Fruit fly (Drosophila melanogaster) whole organism, embryonic: ENCODE data around the gene Atg8b.
A peak's percentile ranks its signal among the peaks of the same experiment; 100 is the strongest.

ENCODE experiments used
- Abd-B ChIP-seq: fragments of 200-800 bp; sonication (Bioruptor generic); optimal IDR thresholded peaks from 2 replicates; lab custom pipeline; 2018; ENCODE audit warnings: missing biosample characterization, mild to moderate bottlenecking, missing genetic modification characterization, moderate library complexity
- CG1024 ChIP-seq: fragments of 200-800 bp; sonication (Bioruptor generic); IDR thresholded peaks from 2 replicates; pipeline ENCODE4 v1.3.6; 2022; ENCODE audit warnings: missing biosample characterization, missing genetic modification characterization
- CG10979 ChIP-seq: fragments of 200-800 bp; sonication (Bioruptor generic); optimal IDR thresholded peaks from 2 replicates; lab custom pipeline; 2018; ENCODE audit warnings: missing biosample characterization, mild to moderate bottlenecking, missing genetic modification characterization, moderate library complexity
- CG11695 ChIP-seq: fragments of 200-800 bp; sonication (Bioruptor generic); IDR thresholded peaks from 3 replicates; pipeline ENCODE4 v1.3.6; 2022; ENCODE audit warnings: missing biosample characterization, missing genetic modification characterization
- CG11723 ChIP-seq: fragments of 200-800 bp; sonication (Bioruptor generic); optimal IDR thresholded peaks from 2 replicates; lab custom pipeline; 2017; ENCODE audit warnings: missing biosample characterization, mild to moderate bottlenecking, missing genetic modification characterization
- CG1233 ChIP-seq: fragments of 200-800 bp; sonication (Bioruptor generic); optimal IDR thresholded peaks from 4 replicates; lab custom pipeline; 2018; ENCODE audit warnings: missing biosample characterization, mild to moderate bottlenecking, missing genetic modification characterization
- CG12942 ChIP-seq: fragments of 200-800 bp; sonication (Bioruptor generic); optimal IDR thresholded peaks from 3 replicates; lab custom pipeline; 2016; ENCODE audit warnings: missing biosample characterization, missing genetic modification characterization
- CG13123 ChIP-seq: fragments of 200-800 bp; sonication (Bioruptor generic); optimal IDR thresholded peaks from 2 replicates; lab custom pipeline; 2016; ENCODE audit warnings: missing biosample characterization, missing genetic modification characterization
- CG14050 ChIP-seq: fragments of 200-800 bp; sonication (Bioruptor generic); IDR thresholded peaks from 3 replicates; pipeline ENCODE4 v1.3.6; 2022; ENCODE audit warnings: missing biosample characterization, missing genetic modification characterization
- CG1603 ChIP-seq: fragments of 200-800 bp; sonication (Bioruptor generic); optimal IDR thresholded peaks from 2 replicates; lab custom pipeline; 2019; ENCODE audit warnings: missing biosample characterization, mild to moderate bottlenecking, missing genetic modification characterization, moderate library complexity
- CG17359 ChIP-seq: fragments of 200-800 bp; sonication (Bioruptor generic); optimal IDR thresholded peaks from 3 replicates; lab custom pipeline; 2018; ENCODE audit warnings: missing biosample characterization, mild to moderate bottlenecking, missing genetic modification characterization, moderate library complexity
- CG17385 ChIP-seq: fragments of 200-800 bp; sonication (Bioruptor generic); optimal IDR thresholded peaks from 3 replicates; lab custom pipeline; 2018; ENCODE audit warnings: missing biosample characterization, mild to moderate bottlenecking, missing genetic modification characterization
- CG1792 ChIP-seq: fragments of 200-800 bp; sonication (Bioruptor generic); optimal IDR thresholded peaks from 2 replicates; lab custom pipeline; 2016; ENCODE audit warnings: missing biosample characterization, missing genetic modification characterization
- CG18619 ChIP-seq: fragments of 200-800 bp; sonication (Bioruptor generic); optimal IDR thresholded peaks from 3 replicates; lab custom pipeline; 2017; ENCODE audit warnings: missing biosample characterization, mild to moderate bottlenecking, missing genetic modification characterization
- CG2120 ChIP-seq: fragments of 200-800 bp; sonication (Bioruptor generic); optimal IDR thresholded peaks from 3 replicates; lab custom pipeline; 2016; ENCODE audit warnings: missing biosample characterization, missing genetic modification characterization
- CG31224 ChIP-seq: fragments of 200-800 bp; sonication (Bioruptor generic); IDR thresholded peaks from 2 replicates; pipeline ENCODE4 v1.3.6; 2022; ENCODE audit warnings: missing biosample characterization, missing genetic modification characterization
- CG3995 ChIP-seq: fragments of 200-800 bp; sonication (Bioruptor generic); optimal IDR thresholded peaks from 3 replicates; lab custom pipeline; 2016; ENCODE audit warnings: missing biosample characterization, missing genetic modification characterization
- CG4424 ChIP-seq: fragments of 200-800 bp; sonication (Bioruptor generic); optimal IDR thresholded peaks from 3 replicates; lab custom pipeline; 2016; ENCODE audit warnings: missing biosample characterization, missing genetic modification characterization
- CG4820 ChIP-seq: fragments of 200-800 bp; sonication (Bioruptor generic); optimal IDR thresholded peaks from 3 replicates; lab custom pipeline; 2016; ENCODE audit warnings: missing biosample characterization, missing genetic modification characterization
- CG9876 ChIP-seq: fragments of 200-800 bp; sonication (Bioruptor generic); optimal IDR thresholded peaks from 2 replicates; lab custom pipeline; 2016; ENCODE audit warnings: missing biosample characterization, missing genetic modification characterization
- CTCF ChIP-seq: fragments of 200-800 bp; sonication (Bioruptor generic); optimal IDR thresholded peaks from 2 replicates; lab custom pipeline; 2017; ENCODE audit warnings: missing biosample characterization, mild to moderate bottlenecking, missing genetic modification characterization, moderate library complexity
- Chrac-16 ChIP-seq: fragments of 200-800 bp; sonication (Bioruptor generic); optimal IDR thresholded peaks from 3 replicates; lab custom pipeline; 2016; ENCODE audit warnings: missing biosample characterization, missing genetic modification characterization
- CkIIα-i1 ChIP-seq: fragments of 200-800 bp; sonication (Bioruptor generic); IDR thresholded peaks from 2 replicates; pipeline ENCODE4 v1.3.6; 2022; ENCODE audit warnings: missing biosample characterization, missing genetic modification characterization
- Dad ChIP-seq: fragments of 200-800 bp; sonication (Bioruptor generic); optimal IDR thresholded peaks from 3 replicates; lab custom pipeline; 2016; ENCODE audit warnings: missing biosample characterization, missing genetic modification characterization
- Dp ChIP-seq: fragments of 200-800 bp; sonication (Bioruptor generic); optimal IDR thresholded peaks from 2 replicates; lab custom pipeline; 2018; ENCODE audit warnings: missing biosample characterization, mild to moderate bottlenecking, missing genetic modification characterization, moderate library complexity
- Ets97D ChIP-seq: fragments of 200-800 bp; sonication (Bioruptor generic); optimal IDR thresholded peaks from 3 replicates; lab custom pipeline; 2016; ENCODE audit warnings: missing biosample characterization, missing genetic modification characterization
- HmgD ChIP-seq: fragments of 200-800 bp; sonication (Bioruptor generic); optimal IDR thresholded peaks from 3 replicates; lab custom pipeline; 2016; ENCODE audit warnings: missing biosample characterization, missing genetic modification characterization
- Hmr ChIP-seq: fragments of 200-800 bp; sonication (Bioruptor generic); optimal IDR thresholded peaks from 3 replicates; lab custom pipeline; 2017; ENCODE audit warnings: mild to moderate bottlenecking, missing biosample characterization, missing genetic modification reagents, missing genetic modification characterization
- Nf-YA ChIP-seq: fragments of 200-800 bp; sonication (Bioruptor generic); IDR thresholded peaks from 2 replicates; pipeline ENCODE4 v1.3.6; 2022; ENCODE audit warnings: missing biosample characterization, missing genetic modification characterization
- Scr ChIP-seq: fragments of 200-800 bp; sonication (Bioruptor generic); IDR thresholded peaks from 2 replicates; pipeline ENCODE4 v1.3.6; 2022; ENCODE audit warnings: missing biosample characterization, missing genetic modification characterization; ENCODE audit not compliant: partially characterized antibody
- Xrp1 ChIP-seq: fragments of 200-800 bp; sonication (Bioruptor generic); IDR thresholded peaks from 2 replicates; pipeline ENCODE4 v1.3.6; 2022; ENCODE audit warnings: missing biosample characterization, missing genetic modification characterization
- amos ChIP-seq: fragments of 200-800 bp; sonication (Bioruptor generic); IDR thresholded peaks from 2 replicates; pipeline ENCODE4 v1.3.6; 2022; ENCODE audit warnings: missing biosample characterization, missing genetic modification characterization; ENCODE audit not compliant: partially characterized antibody
- bcd ChIP-seq: fragments of 200-800 bp; sonication (Bioruptor generic); optimal IDR thresholded peaks from 2 replicates; lab custom pipeline; 2017; ENCODE audit warnings: missing biosample characterization, mild to moderate bottlenecking, missing genetic modification characterization
- cwo ChIP-seq: fragments of 200-800 bp; sonication (Bioruptor generic); optimal IDR thresholded peaks from 3 replicates; lab custom pipeline; 2017; ENCODE audit warnings: missing biosample characterization, missing genetic modification characterization, mild to moderate bottlenecking, moderate library complexity, missing genetic modification reagents
- da ChIP-seq: fragments of 200-800 bp; sonication (Bioruptor generic); optimal IDR thresholded peaks from 2 replicates; lab custom pipeline; 2016; ENCODE audit warnings: missing biosample characterization, missing genetic modification characterization
- dysf ChIP-seq: fragments of 200-800 bp; sonication (Bioruptor generic); IDR thresholded peaks from 3 replicates; pipeline ENCODE4 v1.3.6; 2022; ENCODE audit warnings: missing biosample characterization, missing genetic modification characterization
- ems ChIP-seq: fragments of 200-800 bp; sonication (Bioruptor generic); optimal IDR thresholded peaks from 3 replicates; lab custom pipeline; 2016; ENCODE audit warnings: missing biosample characterization, missing genetic modification characterization
- fd64A ChIP-seq: fragments of 200-800 bp; sonication (Bioruptor generic); optimal IDR thresholded peaks from 3 replicates; lab custom pipeline; 2018; ENCODE audit warnings: missing biosample characterization, mild to moderate bottlenecking, missing genetic modification characterization
- fru ChIP-seq: fragments of >200 bp; optimal IDR thresholded peaks from 2 replicates; lab custom pipeline; 2017
- gsb-n ChIP-seq: fragments of 200-800 bp; sonication (Bioruptor generic); optimal IDR thresholded peaks from 3 replicates; lab custom pipeline; 2018; ENCODE audit warnings: missing biosample characterization, mild to moderate bottlenecking, missing genetic modification characterization
- luna ChIP-seq: fragments of 200-800 bp; sonication (Bioruptor generic); optimal IDR thresholded peaks from 2 replicates; lab custom pipeline; 2016; ENCODE audit warnings: missing biosample characterization, missing genetic modification characterization
- mam ChIP-seq: fragments of 200-800 bp; sonication (Bioruptor generic); optimal IDR thresholded peaks from 3 replicates; lab custom pipeline; 2016; ENCODE audit warnings: missing biosample characterization, missing genetic modification characterization
- nau ChIP-seq: fragments of 200-800 bp; sonication (Bioruptor generic); optimal IDR thresholded peaks from 3 replicates; lab custom pipeline; 2017; ENCODE audit warnings: missing biosample characterization, mild to moderate bottlenecking, missing genetic modification characterization, missing genetic modification reagents
- p53 ChIP-seq: fragments of 200-800 bp; sonication (Bioruptor generic); optimal IDR thresholded peaks from 2 replicates; lab custom pipeline; 2016; ENCODE audit warnings: missing biosample characterization, missing genetic modification characterization
- phol ChIP-seq: fragments of 200-800 bp; sonication (Bioruptor generic); optimal IDR thresholded peaks from 3 replicates; lab custom pipeline; 2018; ENCODE audit warnings: missing biosample characterization, mild to moderate bottlenecking, missing genetic modification characterization, moderate library complexity
- ro ChIP-seq: fragments of 200-800 bp; sonication (Bioruptor generic); IDR thresholded peaks from 2 replicates; pipeline ENCODE4 v1.3.6; 2022; ENCODE audit warnings: missing biosample characterization, missing genetic modification characterization
- run ChIP-seq: fragments of 200-800 bp; sonication (Bioruptor generic); optimal IDR thresholded peaks from 3 replicates; lab custom pipeline; 2018; ENCODE audit warnings: missing biosample characterization, mild to moderate bottlenecking, missing genetic modification characterization
- sd ChIP-seq: fragments of 200-800 bp; sonication (Bioruptor generic); optimal IDR thresholded peaks from 3 replicates; lab custom pipeline; 2018; ENCODE audit warnings: missing biosample characterization, mild to moderate bottlenecking, missing genetic modification characterization, moderate library complexity
- shn ChIP-seq: fragments of 200-800 bp; sonication (Bioruptor generic); optimal IDR thresholded peaks from 3 replicates; lab custom pipeline; 2016; ENCODE audit warnings: missing biosample characterization, missing genetic modification characterization
- sima ChIP-seq: fragments of 200-800 bp; sonication (Bioruptor generic); optimal IDR thresholded peaks from 2 replicates; lab custom pipeline; 2016; ENCODE audit warnings: missing biosample characterization, missing genetic modification characterization
- unc-4 ChIP-seq: fragments of 200-800 bp; sonication (Bioruptor generic); IDR thresholded peaks from 2 replicates; pipeline ENCODE4 v1.3.6; 2022; ENCODE audit warnings: missing biosample characterization, missing genetic modification characterization; ENCODE audit not compliant: partially characterized antibody

Gene Atg8b

dm6 chr3R:17680639-17681302 lies 44.1 kb downstream of the Atg8b start (continued):
- TF ChIP-seq CG31224 (GFP tag; lab: Robert Waterston, UW) = no peak
- no peak for TF ChIP-seq CG3995
- TF ChIP-seq CG2120 (GFP tag; lab: Kevin White, UChicago) = peak; percentile 36
- TF ChIP-seq Dp (GFP tag; lab: Kevin White, UChicago) = no peak
- TF ChIP-seq CG1024 (GFP tag; lab: Robert Waterston, UW) = no peak
- TF ChIP-seq HmgD (GFP tag; lab: Kevin White, UChicago) = peak; percentile 5
- no peak for TF ChIP-seq Nf-YA (GFP tag; lab: Robert Waterston, UW)
- TF ChIP-seq CG1603 (tag; lab: Kevin White, UChicago) = no peak
- peak; percentile 4 for TF ChIP-seq mam (GFP tag; lab: Kevin White, UChicago)
- TF ChIP-seq CG18619 (GFP tag; lab: Kevin White, UChicago) = peak; percentile 39
- peak; percentile 76 for TF ChIP-seq sd (tag; lab: Kevin White, UChicago)
- TF ChIP-seq CG12942 (GFP tag; lab: Kevin White, UChicago) = peak; percentile 38
- peak; percentile 34 for TF ChIP-seq CG1233 (GFP tag; lab: Kevin White, UChicago)
- TF ChIP-seq CkIIα-i1 (GFP tag; lab: Robert Waterston, UW) = no peak
- TF ChIP-seq CG14050 (GFP tag; lab: Robert Waterston, UW) = no peak
- TF ChIP-seq phol (tag; lab: Kevin White, UChicago) = peak; percentile 71
- peak; percentile 18 for TF ChIP-seq CG17359 (tag; lab: Kevin White, UChicago)
- TF ChIP-seq amos (GFP tag; lab: Robert Waterston, UW) = no peak
- no peak for TF ChIP-seq fd64A
- TF ChIP-seq CTCF (GFP tag; lab: Kevin White, UChicago) = no peak
- TF ChIP-seq CG4424 (GFP tag; lab: Kevin White, UChicago) = peak; percentile 72
- no peak for TF ChIP-seq CG9876 (GFP tag; lab: Kevin White, UChicago)
- no peak for TF ChIP-seq nau (GFP tag; lab: Kevin White, UChicago)
- TF ChIP-seq CG10979 (tag; lab: Kevin White, UChicago) = peak; percentile 76
- TF ChIP-seq CG1792 = no peak
- TF ChIP-seq fru (lab: Kevin White, UChicago) = no peak
- TF ChIP-seq ro = no peak
- TF ChIP-seq sima (GFP tag; lab: Kevin White, UChicago) = no peak
- TF ChIP-seq luna (GFP tag; lab: Kevin White, UChicago) = no peak
- TF ChIP-seq Abd-B (GFP tag; lab: Kevin White, UChicago) = no peak
- 0 out of 3 replicates have a peak, but pooled peaks have one; percentile 44 for TF ChIP-seq CG11695 (GFP tag; lab: Robert Waterston, UW)
- no peak for TF ChIP-seq run
- TF ChIP-seq CG17385 (GFP tag; lab: Kevin White, UChicago) = peak; percentile 24
- peak; percentile 19 for TF ChIP-seq bcd (GFP tag; lab: Kevin White, UChicago)
- TF ChIP-seq dysf (GFP tag; lab: Robert Waterston, UW) = 0 out of 3 replicates have a peak, but pooled peaks have one; percentile 43
- TF ChIP-seq CG4820 (GFP tag; lab: Kevin White, UChicago) = peak; percentile 35
- no peak for TF ChIP-seq shn (GFP tag; lab: Kevin White, UChicago)
- peak; percentile 30 for TF ChIP-seq gsb-n (tag; lab: Kevin White, UChicago)
- no peak for TF ChIP-seq unc-4
- 0 out of 2 replicates have a peak, but pooled peaks have one; percentile 0 for TF ChIP-seq Scr (GFP tag; lab: Robert Waterston, UW)
- TF ChIP-seq Xrp1 = peak; percentile 33; the same call in 1 of the 2 replicates
- TF ChIP-seq Dad = no peak
- peak; percentile 38 for TF ChIP-seq ems (GFP tag; lab: Kevin White, UChicago)
- peak; percentile 35 for TF ChIP-seq Hmr (GFP tag; lab: Kevin White, UChicago)
- TF ChIP-seq CG11723 = peak; percentile 30
- no peak for TF ChIP-seq da (GFP tag; lab: Kevin White, UChicago)
- peak; percentile 3 for TF ChIP-seq p53 (GFP tag; lab: Kevin White, UChicago)
- no peak for TF ChIP-seq cwo (GFP tag; lab: Kevin White, UChicago)
- peak; percentile 31 for TF ChIP-seq Chrac-16 (GFP tag; lab: Kevin White, UChicago)
- TF ChIP-seq CG13123 (GFP tag; lab: Kevin White, UChicago) = no peak
- TF ChIP-seq Ets97D (GFP tag; lab: Kevin White, UChicago) = no peak
